Worm (Caenorhabditis elegans) whole organism, late embryonic: ENCODE measurements around the gene dars-2.

Source experiments
- C08G9.2 ChIP-seq: sonication (generic microtip); optimal IDR thresholded peaks from 2 replicates; lab custom pipeline; 2016; ENCODE audit warnings: mild to moderate bottlenecking, missing genetic modification characterization, moderate library complexity, missing compliant biosample characterization
- C38D4.7 ChIP-seq: fragments of 200-800 bp; sonication (Bioruptor generic); optimal IDR thresholded peaks from 2 replicates; lab custom pipeline; 2018; ENCODE audit warnings: mild to moderate bottlenecking, missing genetic modification characterization, moderate library complexity, missing compliant biosample characterization
- F13H6.1 ChIP-seq: sonication (generic microtip); optimal IDR thresholded peaks from 2 replicates; lab custom pipeline; 2016; ENCODE audit warnings: missing genetic modification characterization, missing compliant biosample characterization
- ahr-1 ChIP-seq: sonication (generic microtip); optimal IDR thresholded peaks from 2 replicates; lab custom pipeline; 2016; ENCODE audit warnings: missing genetic modification characterization, missing compliant biosample characterization
- ama-1 ChIP-seq: fragments of 150-350 bp; optimal IDR thresholded peaks from 2 replicates; lab custom pipeline; 2014
- ceh-14 ChIP-seq: sonication (generic microtip); optimal IDR thresholded peaks from 2 replicates; lab custom pipeline; 2016; ENCODE audit warnings: missing genotype, missing genetic modification characterization, missing compliant biosample characterization
- ceh-22 ChIP-seq: sonication (generic microtip); optimal IDR thresholded peaks from 2 replicates; lab custom pipeline; 2017; ENCODE audit warnings: missing biosample characterization, missing genetic modification characterization
- ceh-30 ChIP-seq: fragments of 150-350 bp; optimal IDR thresholded peaks from 2 replicates; lab custom pipeline; 2014; ENCODE audit warnings: missing biosample characterization, missing genetic modification characterization
- ceh-6 ChIP-seq: fragments of 200-800 bp; sonication (Bioruptor generic); optimal IDR thresholded peaks from 2 replicates; lab custom pipeline; 2018; ENCODE audit warnings: mild to moderate bottlenecking, missing genetic modification characterization, missing compliant biosample characterization
- eyg-1 ChIP-seq: sonication (generic microtip); optimal IDR thresholded peaks from 2 replicates; lab custom pipeline; 2016; ENCODE audit warnings: missing genotype, missing genetic modification characterization, missing compliant biosample characterization
- gmeb-2 ChIP-seq: sonication (generic microtip); optimal IDR thresholded peaks from 2 replicates; lab custom pipeline; 2016; ENCODE audit warnings: missing genetic modification characterization, inconsistent platforms, missing compliant biosample characterization
- hlh-13 ChIP-seq: fragments of 200-800 bp; sonication (Bioruptor generic); optimal IDR thresholded peaks from 2 replicates; lab custom pipeline; 2018; ENCODE audit warnings: mild to moderate bottlenecking, missing genetic modification characterization, missing compliant biosample characterization
- hlh-15 ChIP-seq: sonication (generic microtip); optimal IDR thresholded peaks from 2 replicates; lab custom pipeline; 2016; ENCODE audit warnings: missing genetic modification characterization, missing compliant biosample characterization
- hlh-6 ChIP-seq: sonication (generic microtip); optimal IDR thresholded peaks from 2 replicates; lab custom pipeline; 2016; ENCODE audit warnings: missing genotype, missing genetic modification characterization, missing compliant biosample characterization
- lim-6 ChIP-seq: sonication (generic microtip); optimal IDR thresholded peaks from 2 replicates; lab custom pipeline; 2016; ENCODE audit warnings: missing genetic modification characterization, missing compliant biosample characterization
- lin-11 ChIP-seq: fragments of 200-800 bp; sonication (Bioruptor generic); optimal IDR thresholded peaks from 2 replicates; lab custom pipeline; 2018; ENCODE audit warnings: mild to moderate bottlenecking, missing genetic modification characterization, missing compliant biosample characterization
- madf-2 ChIP-seq: sonication (generic microtip); optimal IDR thresholded peaks from 2 replicates; lab custom pipeline; 2017; ENCODE audit warnings: missing genetic modification characterization, missing compliant biosample characterization
- nfya-1 ChIP-seq: sonication (generic microtip); optimal IDR thresholded peaks from 2 replicates; lab custom pipeline; 2017; ENCODE audit warnings: missing genetic modification characterization, mild to moderate bottlenecking, missing compliant biosample characterization, antibody characterized with exemption, moderate library complexity
- nhr-232 ChIP-seq: sonication (generic microtip); optimal IDR thresholded peaks from 2 replicates; lab custom pipeline; 2016; ENCODE audit warnings: missing genetic modification characterization, missing compliant biosample characterization
- npax-4 ChIP-seq: sonication (generic microtip); optimal IDR thresholded peaks from 2 replicates; lab custom pipeline; 2016; ENCODE audit warnings: missing genetic modification characterization, missing compliant biosample characterization
- odd-2 ChIP-seq: sonication (generic microtip); optimal IDR thresholded peaks from 2 replicates; lab custom pipeline; 2017; ENCODE audit warnings: antibody characterized with exemption, mild to moderate bottlenecking, missing genetic modification characterization, missing compliant biosample characterization
- pax-1 ChIP-seq: fragments of 150-350 bp; optimal IDR thresholded peaks from 2 replicates; lab custom pipeline; 2014; ENCODE audit warnings: missing biosample characterization, missing genetic modification characterization
- pha-4 ChIP-seq: fragments of 150-350 bp; optimal IDR thresholded peaks from 2 replicates; lab custom pipeline; 2018; ENCODE audit warnings: missing biosample characterization, missing genetic modification reagents, missing genetic modification characterization
- pros-1 ChIP-seq: fragments of 150-350 bp; optimal IDR thresholded peaks from 2 replicates; lab custom pipeline; 2014; ENCODE audit warnings: missing biosample characterization, missing genetic modification reagents, missing genetic modification characterization
- sox-2 ChIP-seq: fragments of 200-800 bp; sonication (Bioruptor generic); IDR thresholded peaks from 2 replicates; pipeline ENCODE4 v1.3.6; 2022; ENCODE audit warnings: missing genetic modification reagents, missing genetic modification characterization, missing compliant biosample characterization
- sox-4 ChIP-seq: sonication (generic microtip); optimal IDR thresholded peaks from 2 replicates; lab custom pipeline; 2017; ENCODE audit warnings: mild to moderate bottlenecking, missing genetic modification characterization, inconsistent platforms, missing compliant biosample characterization
- ttx-3 ChIP-seq: sonication (generic microtip); optimal IDR thresholded peaks from 2 replicates; lab custom pipeline; 2016; ENCODE audit warnings: missing genetic modification reagents, missing genetic modification characterization, missing compliant biosample characterization
- unc-3 ChIP-seq, 2 experiments: fragments of 200-800 bp in 1 of 2; sonication (Bioruptor generic) in 1 of 2; sonication (generic microtip) in 1 of 2; conservative IDR thresholded peaks in 1 of 2; optimal IDR thresholded peaks in 1 of 2; 2 replicates each; pipeline versions ENCODE4 v1.3.6 to Lab custom; 2016 to 2022; ENCODE audit warnings: missing compliant biosample characterization in 2 of 2, missing genetic modification characterization in 2 of 2, missing genetic modification reagents in 1 of 2
- zip-5 ChIP-seq: sonication (generic microtip); optimal IDR thresholded peaks from 2 replicates; lab custom pipeline; 2016; ENCODE audit warnings: missing genetic modification characterization, missing compliant biosample characterization
- ztf-16 ChIP-seq: sonication (generic microtip); optimal IDR thresholded peaks from 2 replicates; lab custom pipeline; 2017; ENCODE audit warnings: missing genetic modification characterization, missing compliant biosample characterization

Gene dars-2

DNA sequence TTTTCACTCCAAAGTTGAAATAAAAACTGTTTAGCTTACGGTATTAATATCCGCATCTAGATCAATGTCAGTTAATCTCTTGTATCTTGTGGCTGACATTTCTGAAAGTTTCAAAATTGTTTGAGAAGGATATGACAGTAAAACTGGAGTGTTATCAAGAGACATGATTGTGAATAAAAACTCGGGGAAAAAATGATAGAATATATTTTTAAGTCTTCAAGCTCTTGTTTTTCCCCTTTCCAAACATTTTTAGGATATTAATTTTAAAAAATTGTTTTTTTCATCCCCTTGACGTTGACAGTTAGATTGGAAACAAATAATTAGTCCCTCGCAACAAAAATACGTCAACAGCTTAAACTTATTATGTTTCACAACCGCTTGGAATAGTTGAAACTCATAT is 26.3 kb downstream of the dars-2 start, which contains the start of gene R07B7.6:
TSS of gene R07B7.6 (minus strand) at position 101 of the 400 bp plus-strand sequence.
- TF ChIP-seq hlh-6 (tag; lab: Kevin White, UChicago) (no peak), pros-1 (no peak), unc-3 (GFP tag; conservative IDR thresholded peaks at IDR 0.05; lab: Robert Waterston, UW) (no peak), unc-3 (tag; optimal IDR thresholded peaks at IDR 0.05; lab: Kevin White, UChicago) (no peak), zip-5 (tag; lab: Kevin White, UChicago) (no peak), C08G9.2 (tag; lab: Kevin White, UChicago) (no peak), ztf-16 (tag; lab: Kevin White, UChicago) (no peak)
- TF ChIP-seq, all 69 proteins: peak for 0

ce11 chrV:12075983-12076382 is 27.4 kb downstream of the dars-2 start:
- TF ChIP-seq nfya-1 (no peak), unc-3 (GFP tag; conservative IDR thresholded peaks at IDR 0.05; lab: Robert Waterston, UW) (no peak), unc-3 (tag; optimal IDR thresholded peaks at IDR 0.05; lab: Kevin White, UChicago) (no peak), sox-4 (tag; lab: Kevin White, UChicago) (no peak)

DNA sequence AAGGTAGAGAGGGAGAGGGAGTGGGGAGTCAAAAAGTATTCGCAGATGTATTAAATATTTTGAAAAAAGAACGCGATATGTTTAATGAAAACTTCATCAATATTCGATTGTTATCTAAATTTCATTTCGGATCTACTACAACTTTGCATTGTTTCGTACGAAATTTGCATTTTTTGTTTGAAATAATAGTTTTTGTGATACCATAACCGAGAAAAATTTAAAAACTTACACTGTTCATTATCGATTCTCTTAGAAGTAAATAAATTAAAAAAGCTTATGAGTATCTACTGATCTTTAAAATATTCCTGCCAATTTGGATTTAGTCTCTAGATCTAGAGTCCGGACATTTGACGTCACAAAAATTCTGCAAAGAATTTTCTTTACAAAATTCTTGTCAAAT is 31.7 kb downstream of the dars-2 start, which contains the start of gene R07B7.9:
TSS of gene R07B7.9 (minus strand) at position 101 of the 400 bp plus-strand sequence.
- no peak for TF ChIP-seq ztf-16 (tag; lab: Kevin White, UChicago)
- no peak for TF ChIP-seq nfya-1
- no peak for TF ChIP-seq hlh-15 (tag; lab: Kevin White, UChicago)
- TF ChIP-seq F13H6.1: no peak
- no peak for TF ChIP-seq ceh-6 (GFP tag; lab: Kevin White, UChicago)

ce11 chrV:12082932-12083331 is 34.4 kb downstream of the dars-2 start, which contains the start of gene R07B7.10:
TSS of gene R07B7.10 (plus strand) at chrV:12083216.
- no peak for TF ChIP-seq sox-2 (GFP tag; lab: Robert Waterston, UW)
- TF ChIP-seq ceh-30 (tag; lab: Kevin White, UChicago): no peak
- no peak for TF ChIP-seq nfya-1
- no peak for TF ChIP-seq ttx-3
- no peak for TF ChIP-seq lin-11 (tag; lab: Kevin White, UChicago)
- no peak for TF ChIP-seq ceh-14 (tag; lab: Kevin White, UChicago)
- TF ChIP-seq pax-1 (tag; lab: Kevin White, UChicago): no peak
- TF ChIP-seq ceh-22 (tag; lab: Kevin White, UChicago): no peak
- no peak for TF ChIP-seq madf-2 (tag; lab: Kevin White, UChicago)
- TF ChIP-seq npax-4 (tag; lab: Kevin White, UChicago): no peak
- no peak for TF ChIP-seq ceh-6 (GFP tag; lab: Kevin White, UChicago)

DNA sequence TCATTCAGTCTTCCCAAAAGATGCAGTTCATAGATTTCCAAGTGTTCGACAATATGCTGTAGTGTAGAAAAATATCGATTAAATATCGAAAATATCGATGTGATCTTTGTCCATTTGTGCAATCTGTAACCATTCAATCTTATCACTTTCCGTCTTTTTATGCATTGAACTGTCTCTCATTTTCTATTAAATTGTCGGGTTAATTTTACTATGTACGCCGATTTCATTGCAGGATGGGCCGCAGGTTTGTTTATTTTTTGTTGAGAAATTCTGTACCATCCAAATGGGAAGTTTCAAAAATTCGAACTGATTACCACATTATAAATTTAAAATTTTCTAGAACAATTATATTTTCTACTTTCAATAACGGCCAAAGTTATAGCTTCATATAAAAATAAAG is 35.7 kb downstream of the dars-2 start, which contains the start of gene R07B7.8:
TSS of gene R07B7.8 (minus strand) at position 101 of the 400 bp plus-strand sequence.
- TF ChIP-seq pha-4 (tag; lab: Kevin White, UChicago) (no peak), eyg-1 (tag; lab: Kevin White, UChicago) (no peak), nhr-232 (tag; lab: Kevin White, UChicago) (no peak), C38D4.7 (GFP tag; lab: Kevin White, UChicago) (no peak), lim-6 (no peak), gmeb-2 (no peak), ahr-1 (no peak), ceh-30 (tag; lab: Kevin White, UChicago) (no peak), lin-11 (tag; lab: Kevin White, UChicago) (no peak), hlh-13 (GFP tag; lab: Kevin White, UChicago) (no peak), ama-1 (lab: Kevin White, UChicago) (no peak), odd-2 (tag; lab: Kevin White, UChicago) (no peak), C08G9.2 (tag; lab: Kevin White, UChicago) (no peak), ceh-22 (tag; lab: Kevin White, UChicago) (no peak), pax-1 (tag; lab: Kevin White, UChicago) (no peak)
